Fruit fly (Drosophila melanogaster): ENCODE measurements around the gene tsh.

- TF ChIP-seq tai (GFP tag; optimal IDR thresholded peaks at IDR 0.05) (no peak), Hr78 (GFP tag; optimal IDR thresholded peaks at IDR 0.05) (no peak), CG32264 (GFP tag; optimal IDR thresholded peaks at IDR 0.05) (no peak), Jra (GFP tag; optimal IDR thresholded peaks at IDR 0.05) (no peak), psq (GFP tag; optimal IDR thresholded peaks at IDR 0.05) (no peak), h (GFP tag; optimal IDR thresholded peaks at IDR 0.05) (no peak), Hnf4 (GFP tag; optimal IDR thresholded peaks at IDR 0.05) (no peak), Hr83 (GFP tag; optimal IDR thresholded peaks at IDR 0.05; ENCODE audit: poor library complexity, severe bottlenecking) (no peak), Sp1 (GFP tag; optimal IDR thresholded peaks at IDR 0.05) (no peak), fru (GFP tag; optimal IDR thresholded peaks at IDR 0.05) (no peak), dsf (GFP tag; optimal IDR thresholded peaks at IDR 0.05; ENCODE audit: borderline replicate concordance) (no peak)
Observed at dm6 chr2L:21828791-21829184, 395 bp downstream of the tsh start.

All from whole organism, wandering third instar larva.